Worm (Caenorhabditis elegans) whole organism, late embryonic: Measurements from ENCODE around the gene coq-8.

Experiments used
- C08G9.2 ChIP-seq: sonication (generic microtip); optimal IDR thresholded peaks from 2 replicates; lab custom pipeline; 2016; ENCODE audit warnings: mild to moderate bottlenecking, missing genetic modification characterization, moderate library complexity, missing compliant biosample characterization
- ceh-9 ChIP-seq: sonication (generic microtip); optimal IDR thresholded peaks from 2 replicates; lab custom pipeline; 2016; ENCODE audit warnings: mild to moderate bottlenecking, missing genetic modification characterization, inconsistent platforms, missing compliant biosample characterization
- che-1 ChIP-seq: sonication (generic microtip); optimal IDR thresholded peaks from 2 replicates; lab custom pipeline; 2016; ENCODE audit warnings: mild to moderate bottlenecking, missing genetic modification characterization, missing compliant biosample characterization
- dve-1 ChIP-seq: sonication (generic microtip); optimal IDR thresholded peaks from 2 replicates; lab custom pipeline; 2017; ENCODE audit warnings: antibody characterized with exemption, mild to moderate bottlenecking, missing genetic modification characterization, missing compliant biosample characterization
- nfya-1 ChIP-seq: sonication (generic microtip); optimal IDR thresholded peaks from 2 replicates; lab custom pipeline; 2017; ENCODE audit warnings: missing genetic modification characterization, mild to moderate bottlenecking, missing compliant biosample characterization, antibody characterized with exemption, moderate library complexity
- nhr-11 ChIP-seq: fragments of 150-350 bp; optimal IDR thresholded peaks from 2 replicates; lab custom pipeline; 2014; ENCODE audit warnings: missing biosample characterization, missing genetic modification characterization
- pqm-1 ChIP-seq: sonication (generic microtip); optimal IDR thresholded peaks from 2 replicates; lab custom pipeline; 2016; ENCODE audit warnings: missing genetic modification characterization, missing compliant biosample characterization

DNA sequence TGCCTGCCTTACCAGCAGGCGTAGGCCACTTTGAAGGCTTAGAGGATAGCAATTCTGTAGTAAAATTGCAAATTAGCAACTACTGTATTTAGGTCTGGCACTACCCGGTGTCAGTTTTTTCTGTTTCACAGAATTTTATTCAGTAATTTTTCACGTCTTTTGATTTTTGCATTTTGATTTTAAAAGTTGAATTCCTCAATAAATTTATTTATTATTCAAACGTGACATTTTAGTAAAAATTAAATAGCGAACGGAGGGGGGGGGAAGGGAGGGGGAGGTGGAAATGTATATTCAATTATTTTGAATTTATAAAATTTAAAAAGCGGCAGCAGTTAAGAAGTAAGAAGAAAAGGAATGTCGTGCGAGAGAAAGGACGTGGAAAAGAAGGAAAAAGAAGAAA, 46.0 kb upstream of the coq-8 start, which contains the start of gene F26A1.4:
- TF ChIP-seq nfya-1 = no peak
- no peak for TF ChIP-seq ceh-9 (tag; lab: Kevin White, UChicago)
- TF ChIP-seq dve-1 (tag; lab: Kevin White, UChicago) = no peak
- TF ChIP-seq nhr-11 (tag; lab: Kevin White, UChicago) = no peak
- no peak for TF ChIP-seq C08G9.2 (tag; lab: Kevin White, UChicago)
- TF ChIP-seq che-1 (tag; lab: Kevin White, UChicago) = no peak
- no peak for TF ChIP-seq pqm-1 (tag; lab: Kevin White, UChicago)
